Fruit fly (Drosophila melanogaster) Kc167 (cell line): ENCODE data around the gene InR.

Source experiments
- Sin3A ChIP-seq: fragments of >200 bp; optimal IDR thresholded peaks from 2 replicates; lab custom pipeline; 2018; ENCODE audit warnings: missing external identifiers
- insv ChIP-seq: fragments of >200 bp; optimal IDR thresholded peaks from 3 replicates; lab custom pipeline; 2018; ENCODE audit warnings: missing external identifiers
- psq ChIP-seq: fragments of >200 bp; optimal IDR thresholded peaks from 2 replicates; lab custom pipeline; 2017; ENCODE audit warnings: missing external identifiers

DNA sequence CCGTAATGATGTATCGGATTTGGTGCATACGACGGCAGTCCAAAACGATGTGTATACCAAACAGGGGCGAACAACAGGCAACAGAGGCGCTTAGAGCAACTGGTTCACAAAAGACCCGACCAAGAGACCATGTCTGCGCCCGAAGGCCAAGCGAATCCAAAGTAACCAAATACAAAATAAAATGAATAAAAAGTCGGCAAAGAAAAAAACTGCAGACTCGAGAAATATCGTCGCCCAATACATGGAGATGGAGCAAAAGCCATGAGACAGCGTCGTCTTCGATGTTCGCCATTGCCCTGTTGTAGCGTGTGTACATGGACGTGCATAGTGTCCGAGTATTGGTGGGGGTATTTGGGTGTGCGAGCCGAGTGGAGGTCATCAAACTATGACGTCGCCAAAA is 39.2 kb upstream of the InR start:
- TF ChIP-seq psq (lab: Kevin White, UChicago) (no peak), insv (no peak), Sin3A (lab: Kevin White, UChicago) (no peak)
